Worm (Caenorhabditis elegans): ENCODE data around the gene Y69A2AR.19.

Y69A2AR.19 gene

DNA sequence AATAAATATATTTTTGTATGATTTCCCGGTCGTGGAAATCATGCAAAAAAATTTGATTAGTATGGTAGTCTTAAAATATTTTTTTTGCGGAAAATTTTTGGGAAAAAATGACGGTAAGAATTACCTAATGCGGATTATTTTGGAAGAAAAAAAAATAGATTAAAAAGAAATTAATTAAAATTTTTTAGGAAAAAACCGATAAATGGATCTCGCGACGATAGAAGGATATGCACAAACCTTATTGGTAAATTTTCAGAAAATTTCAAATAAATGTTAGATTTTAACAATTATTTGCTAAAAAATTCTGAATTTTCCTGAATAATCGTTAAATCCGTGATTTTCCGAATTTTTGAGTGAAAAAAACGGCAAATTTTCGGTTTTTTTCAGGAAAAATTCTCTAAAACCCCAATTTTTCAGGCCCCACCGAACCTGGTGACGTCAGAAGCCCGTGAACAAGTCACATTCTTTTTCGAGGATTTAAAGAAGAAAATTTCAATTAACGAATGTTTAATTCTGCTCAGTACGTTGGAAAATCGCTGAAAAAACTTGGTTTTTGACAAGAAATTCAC is 9.1 kb downstream of the Y69A2AR.19 start, which contains the start of gene Y69A2AR.16:
Gene Y69A2AR.16, plus strand, starts transcription at position 189 of the 569 bp plus-strand sequence.
- no peak for TF ChIP-seq isw-1 (GFP tag; IDR thresholded peaks at IDR 0.05)

ce11 chrIV:2507824-2508223 is 19.2 kb downstream of the Y69A2AR.19 start, which contains the start of gene Y69A2AR.22:
TSS of gene Y69A2AR.22 (minus strand) at chrIV:2507924.
- TF ChIP-seq grh-1 (GFP tag; IDR thresholded peaks at IDR 0.05) (no peak), mef-2 (tag; optimal IDR thresholded peaks at IDR 0.05) (no peak), ama-1 (optimal IDR thresholded peaks at IDR 0.05) (no peak), nhr-47 (tag; optimal IDR thresholded peaks at IDR 0.05) (no peak), hpl-2 (GFP tag; optimal IDR thresholded peaks at IDR 0.05) (no peak), sox-4 (tag; optimal IDR thresholded peaks at IDR 0.05) (no peak), unc-86 (tag; optimal IDR thresholded peaks at IDR 0.05) (no peak), fos-1 (tag; optimal IDR thresholded peaks at IDR 0.05) (no peak), F16B12.6 (tag; optimal IDR thresholded peaks at IDR 0.05) (no peak), mab-9 (GFP tag; IDR thresholded peaks at IDR 0.05) (no peak), egl-27 (tag; optimal IDR thresholded peaks at IDR 0.05) (no peak), unc-130 (tag; optimal IDR thresholded peaks at IDR 0.05) (no peak), lin-13 (GFP tag; optimal IDR thresholded peaks at IDR 0.05) (no peak), ceh-88 (GFP tag; IDR thresholded peaks at IDR 0.05) (no peak), vab-15 (tag; optimal IDR thresholded peaks at IDR 0.05) (no peak), sptf-1 (tag; optimal IDR thresholded peaks at IDR 0.05) (no peak), elt-2 (tag; optimal IDR thresholded peaks at IDR 0.05) (no peak), tbx-2 (tag; optimal IDR thresholded peaks at IDR 0.05) (no peak), hlh-17 (GFP tag; optimal IDR thresholded peaks at IDR 0.05; ENCODE audit: borderline replicate concordance) (no peak), aly-2 (tag; optimal IDR thresholded peaks at IDR 0.05) (no peak)

DNA sequence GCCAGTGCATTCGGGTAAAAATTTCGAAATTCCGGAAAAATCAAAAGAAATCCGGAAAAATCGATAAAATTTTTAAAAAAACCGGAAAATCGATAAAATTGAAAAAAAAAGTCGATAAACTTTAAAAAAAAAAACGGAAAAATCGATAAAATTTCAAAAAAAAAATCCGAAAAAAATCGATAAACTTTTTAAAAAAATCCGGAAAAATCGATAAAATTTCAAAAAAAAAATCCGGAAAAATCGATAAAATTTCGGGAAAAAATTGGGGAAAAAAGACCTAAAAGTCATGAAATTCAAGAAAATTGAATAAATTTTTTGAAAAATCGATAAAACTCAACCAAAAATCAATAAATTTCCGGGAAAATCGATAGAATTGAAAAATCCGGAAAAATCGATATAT is 38.2 kb downstream of the Y69A2AR.19 start:
- TF ChIP-seq grh-1 (GFP tag; IDR thresholded peaks at IDR 0.05) (no peak), lin-14 (GFP tag; optimal IDR thresholded peaks at IDR 0.05) (no peak), nhr-237 (tag; optimal IDR thresholded peaks at IDR 0.05) (no peak), unc-98 (GFP tag; IDR thresholded peaks at IDR 0.05) (no peak), zag-1 (tag; optimal IDR thresholded peaks at IDR 0.05) (no peak), tlp-1 (tag; optimal IDR thresholded peaks at IDR 0.05) (no peak), F16B12.6 (tag; optimal IDR thresholded peaks at IDR 0.05) (no peak), nhr-12 (tag; optimal IDR thresholded peaks at IDR 0.05) (no peak), sox-4 (tag; optimal IDR thresholded peaks at IDR 0.05) (no peak), fkh-10 (GFP tag; optimal IDR thresholded peaks at IDR 0.05) (no peak), nhr-71 (tag; optimal IDR thresholded peaks at IDR 0.05) (no peak), ztf-4 (tag; optimal IDR thresholded peaks at IDR 0.05) (no peak), nhr-28 (tag; optimal IDR thresholded peaks at IDR 0.05) (no peak), nhr-47 (tag; optimal IDR thresholded peaks at IDR 0.05) (no peak), ama-1 (optimal IDR thresholded peaks at IDR 0.05) (no peak)

DNA sequence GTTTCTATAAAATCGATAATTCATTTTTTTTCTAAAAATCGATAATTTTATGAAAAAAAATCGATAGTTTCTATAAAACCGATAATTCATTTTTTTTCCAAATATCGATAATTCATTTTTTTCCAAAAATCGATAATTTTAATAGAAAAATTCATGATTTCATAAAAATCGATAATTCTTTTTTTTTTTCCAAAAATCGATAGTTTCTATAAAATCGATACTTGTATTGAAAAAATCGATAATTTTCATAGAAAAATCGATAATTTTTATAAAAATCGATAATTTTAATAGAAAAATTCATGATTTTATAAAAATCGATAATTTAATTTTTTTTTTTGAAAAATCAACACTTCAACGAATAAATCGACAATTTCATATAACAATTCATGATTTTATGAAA is 40.7 kb downstream of the Y69A2AR.19 start:
- TF ChIP-seq nhr-237 (tag; optimal IDR thresholded peaks at IDR 0.05) (no peak), lin-35 (GFP tag; optimal IDR thresholded peaks at IDR 0.05) (no peak), ces-1 (GFP tag; optimal IDR thresholded peaks at IDR 0.05) (no peak), elt-2 (tag; optimal IDR thresholded peaks at IDR 0.05) (no peak), C16A3.4 (tag; optimal IDR thresholded peaks at IDR 0.05) (no peak), unc-62 (GFP tag; optimal IDR thresholded peaks at IDR 0.05) (no peak), rnt-1 (tag; optimal IDR thresholded peaks at IDR 0.05) (no peak), skn-1 (tag; optimal IDR thresholded peaks at IDR 0.05) (no peak), elt-3 (tag; optimal IDR thresholded peaks at IDR 0.05) (no peak), lin-13 (GFP tag; optimal IDR thresholded peaks at IDR 0.05) (no peak), mab-9 (GFP tag; IDR thresholded peaks at IDR 0.05) (no peak)

Measured in whole organism, L1 larva.